Worm (Caenorhabditis elegans) whole organism, young adult: ENCODE data around the gene daao-1.

Experiments used
- B0261.1 ChIP-seq: sonication (generic microtip); optimal IDR thresholded peaks from 2 replicates; lab custom pipeline; 2016; ENCODE audit warnings: mild to moderate bottlenecking, missing genetic modification characterization, moderate library complexity, missing compliant biosample characterization
- F10E7.11 ChIP-seq: sonication (generic microtip); optimal IDR thresholded peaks from 2 replicates; lab custom pipeline; 2017; ENCODE audit warnings: mild to moderate bottlenecking, missing genetic modification characterization, moderate library complexity, missing compliant biosample characterization
- F37B4.10 ChIP-seq: fragments of 200-800 bp; sonication (Bioruptor generic); IDR thresholded peaks from 2 replicates; pipeline ENCODE4 v1.3.6; 2022; ENCODE audit warnings: missing genetic modification characterization, missing compliant biosample characterization
- F52B5.7 ChIP-seq: sonication (generic microtip); optimal IDR thresholded peaks from 2 replicates; lab custom pipeline; 2016; ENCODE audit warnings: mild to moderate bottlenecking, missing genetic modification characterization, missing compliant biosample characterization
- F55B11.4 ChIP-seq: sonication (generic microtip); optimal IDR thresholded peaks from 2 replicates; lab custom pipeline; 2016; ENCODE audit warnings: missing compliant biosample characterization, missing genetic modification characterization, borderline replicate concordance; ENCODE audit not compliant: insufficient read depth
- K11D2.4 ChIP-seq: fragments of 200-800 bp; sonication (Bioruptor generic); IDR thresholded peaks from 2 replicates; pipeline ENCODE4 v1.3.6; 2022; ENCODE audit warnings: missing genetic modification reagents, missing genetic modification characterization, missing compliant biosample characterization
- Y56A3A.18 ChIP-seq: fragments of 200-800 bp; sonication (Bioruptor generic); IDR thresholded peaks from 2 replicates; pipeline ENCODE4 v1.3.6; 2022; ENCODE audit warnings: missing genetic modification reagents, missing genetic modification characterization, missing compliant biosample characterization
- Y67H2A.10 ChIP-seq: fragments of 200-800 bp; sonication (Bioruptor generic); conservative IDR thresholded peaks from 2 replicates; pipeline ENCODE4 v1.3.6; 2022; ENCODE audit warnings: missing genetic modification reagents, missing genetic modification characterization, missing compliant biosample characterization
- Y79H2A.3 ChIP-seq: fragments of 200-800 bp; sonication (Bioruptor generic); conservative IDR thresholded peaks from 2 replicates; pipeline ENCODE4 v1.3.6; 2022; ENCODE audit warnings: missing genetic modification reagents, missing genetic modification characterization, missing compliant biosample characterization
- akir-1 ChIP-seq: fragments of 200-800 bp; sonication (Bioruptor generic); optimal IDR thresholded peaks from 2 replicates; lab custom pipeline; 2018; ENCODE audit warnings: mild to moderate bottlenecking, missing genetic modification characterization, moderate library complexity, missing compliant biosample characterization
- atf-7 ChIP-seq: sonication (generic microtip); optimal IDR thresholded peaks from 2 replicates; lab custom pipeline; 2017; ENCODE audit warnings: mild to moderate bottlenecking, missing genetic modification characterization, missing compliant biosample characterization
- athp-1 ChIP-seq: sonication (generic microtip); optimal IDR thresholded peaks from 2 replicates; lab custom pipeline; 2017; ENCODE audit warnings: mild to moderate bottlenecking, missing genetic modification characterization, missing compliant biosample characterization
- attf-5 ChIP-seq: fragments of 200-800 bp; sonication (Bioruptor generic); optimal IDR thresholded peaks from 2 replicates; lab custom pipeline; 2018; ENCODE audit warnings: mild to moderate bottlenecking, missing genetic modification characterization, missing compliant biosample characterization
- cebp-1 ChIP-seq, 2 experiments: fragments of 200-800 bp in 1 of 2; sonication (Bioruptor generic) in 1 of 2; sonication (generic microtip) in 1 of 2; IDR thresholded peaks in 1 of 2; optimal IDR thresholded peaks in 1 of 2; 2 replicates each; pipeline versions ENCODE4 v1.3.6 to Lab custom; 2017 to 2022; ENCODE audit warnings: missing compliant biosample characterization in 2 of 2, missing genetic modification characterization in 2 of 2, mild to moderate bottlenecking in 1 of 2, missing genetic modification reagents in 1 of 2, moderate library complexity in 1 of 2
- cebp-2 ChIP-seq: fragments of 200-800 bp; sonication (Bioruptor generic); IDR thresholded peaks from 2 replicates; pipeline ENCODE4 v1.3.6; 2022; ENCODE audit warnings: missing genetic modification characterization, missing compliant biosample characterization
- ceh-40 ChIP-seq: fragments of 200-800 bp; sonication (Bioruptor generic); IDR thresholded peaks from 2 replicates; pipeline ENCODE4 v1.3.6; 2022; ENCODE audit warnings: missing genetic modification characterization, missing compliant biosample characterization
- die-1 ChIP-seq: sonication (generic microtip); optimal IDR thresholded peaks from 2 replicates; lab custom pipeline; 2016; ENCODE audit warnings: missing genotype, mild to moderate bottlenecking, missing genetic modification characterization, missing compliant biosample characterization
- dpff-1 ChIP-seq: sonication (generic microtip); optimal IDR thresholded peaks from 2 replicates; lab custom pipeline; 2017; ENCODE audit warnings: mild to moderate bottlenecking, missing genetic modification characterization, missing compliant biosample characterization
- egl-44 ChIP-seq: fragments of 200-800 bp; sonication (Bioruptor generic); IDR thresholded peaks from 2 replicates; pipeline ENCODE4 v1.3.6; 2022; ENCODE audit warnings: missing genetic modification reagents, missing genetic modification characterization, missing compliant biosample characterization
- ets-4 ChIP-seq: fragments of 200-800 bp; sonication (Bioruptor generic); optimal IDR thresholded peaks from 2 replicates; lab custom pipeline; 2018; ENCODE audit warnings: mild to moderate bottlenecking, missing genetic modification characterization, missing compliant biosample characterization
- gei-17 ChIP-seq: fragments of 200-800 bp; sonication (Bioruptor generic); optimal IDR thresholded peaks from 2 replicates; lab custom pipeline; 2018; ENCODE audit warnings: mild to moderate bottlenecking, missing genetic modification characterization, missing compliant biosample characterization
- hlh-26 ChIP-seq: fragments of 200-800 bp; sonication (Bioruptor generic); conservative IDR thresholded peaks from 2 replicates; pipeline ENCODE4 v1.3.6; 2022; ENCODE audit warnings: missing genetic modification reagents, missing genetic modification characterization, missing compliant biosample characterization
- hrde-1 ChIP-seq: sonication (generic microtip); optimal IDR thresholded peaks from 2 replicates; lab custom pipeline; 2016; ENCODE audit warnings: missing genetic modification characterization, mild to moderate bottlenecking, missing compliant biosample characterization, moderate library complexity, missing genotype, missing genetic modification reagents, borderline replicate concordance
- let-607 ChIP-seq, 2 experiments: fragments of 200-800 bp in 1 of 2; sonication (Bioruptor generic) in 1 of 2; sonication (generic microtip) in 1 of 2; optimal IDR thresholded peaks; 2 replicates each; lab custom pipeline; 2016 to 2018; ENCODE audit warnings: mild to moderate bottlenecking in 2 of 2, missing compliant biosample characterization in 2 of 2, missing genetic modification characterization in 2 of 2, moderate library complexity in 2 of 2, missing genotype in 1 of 2
- lin-26 ChIP-seq: fragments of 200-800 bp; sonication (Bioruptor generic); IDR thresholded peaks from 2 replicates; pipeline ENCODE4 v1.3.6; 2022; ENCODE audit warnings: missing genetic modification reagents, missing genetic modification characterization, missing compliant biosample characterization
- lin-35 ChIP-seq, 3 experiments: fragments of 150-350 bp in 2 of 3; sonication (generic microtip) in 1 of 3; optimal IDR thresholded peaks; 2 replicates each; lab custom pipeline; 2014 to 2018; ENCODE audit warnings: missing biosample characterization in 3 of 3, missing genetic modification characterization in 3 of 3, missing genetic modification reagents in 3 of 3
- lin-54 ChIP-seq: fragments of 200-800 bp; sonication (Bioruptor generic); optimal IDR thresholded peaks from 2 replicates; lab custom pipeline; 2018; ENCODE audit warnings: mild to moderate bottlenecking, missing genetic modification characterization, missing compliant biosample characterization
- lsy-27 ChIP-seq: sonication (generic microtip); optimal IDR thresholded peaks from 2 replicates; lab custom pipeline; 2017; ENCODE audit warnings: missing genetic modification characterization, mild to moderate bottlenecking, missing compliant biosample characterization, antibody characterized with exemption, missing genotype, borderline replicate concordance; ENCODE audit not compliant: insufficient read depth
- mcd-1 ChIP-seq: fragments of 200-800 bp; sonication (Bioruptor generic); IDR thresholded peaks from 2 replicates; pipeline ENCODE4 v1.3.6; 2022; ENCODE audit warnings: missing genetic modification reagents, missing genetic modification characterization, missing compliant biosample characterization
- mxl-1 ChIP-seq: sonication (generic microtip); optimal IDR thresholded peaks from 2 replicates; lab custom pipeline; 2016; ENCODE audit warnings: missing genetic modification characterization, missing compliant biosample characterization
- nfyb-1 ChIP-seq: fragments of 200-800 bp; sonication (Bioruptor generic); IDR thresholded peaks from 2 replicates; pipeline ENCODE4 v1.3.6; 2022; ENCODE audit warnings: missing genetic modification reagents, missing genetic modification characterization, missing compliant biosample characterization
- nhr-120 ChIP-seq: fragments of 200-800 bp; sonication (Bioruptor generic); IDR thresholded peaks from 2 replicates; pipeline ENCODE4 v1.3.6; 2022; ENCODE audit warnings: missing genetic modification characterization, missing compliant biosample characterization
- nhr-179 ChIP-seq: sonication (generic microtip); optimal IDR thresholded peaks from 2 replicates; lab custom pipeline; 2016; ENCODE audit warnings: mild to moderate bottlenecking, missing genetic modification characterization, missing compliant biosample characterization
- nhr-80 ChIP-seq: sonication (generic microtip); optimal IDR thresholded peaks from 2 replicates; lab custom pipeline; 2016; ENCODE audit warnings: missing genetic modification characterization, missing compliant biosample characterization
- rcor-1 ChIP-seq: fragments of 200-800 bp; sonication (Bioruptor generic); IDR thresholded peaks from 2 replicates; pipeline ENCODE4 v1.3.6; 2022; ENCODE audit warnings: missing genetic modification reagents, missing genetic modification characterization, missing compliant biosample characterization
- snpc-1.3 ChIP-seq: sonication (generic microtip); optimal IDR thresholded peaks from 2 replicates; lab custom pipeline; 2017; ENCODE audit warnings: missing genetic modification characterization, mild to moderate bottlenecking, missing compliant biosample characterization, antibody characterized with exemption, moderate library complexity, missing genotype, missing genetic modification reagents; ENCODE audit not compliant: insufficient read depth
- snpc-3.4 ChIP-seq: sonication (generic microtip); optimal IDR thresholded peaks from 2 replicates; lab custom pipeline; 2017; ENCODE audit warnings: missing genetic modification characterization, mild to moderate bottlenecking, missing compliant biosample characterization, antibody characterized with exemption, moderate library complexity, missing genotype, missing genetic modification reagents
- somi-1 ChIP-seq: fragments of 200-800 bp; sonication (Bioruptor generic); optimal IDR thresholded peaks from 2 replicates; lab custom pipeline; 2018; ENCODE audit warnings: mild to moderate bottlenecking, missing genetic modification characterization, missing compliant biosample characterization
- sptf-2 ChIP-seq: fragments of 200-800 bp; sonication (Bioruptor generic); optimal IDR thresholded peaks from 2 replicates; lab custom pipeline; 2018; ENCODE audit warnings: mild to moderate bottlenecking, missing genetic modification characterization, missing compliant biosample characterization
- tbp1 ChIP-seq: fragments of 200-800 bp; sonication (Bioruptor generic); optimal IDR thresholded peaks from 2 replicates; lab custom pipeline; 2018; ENCODE audit warnings: mild to moderate bottlenecking, missing genetic modification characterization, missing compliant biosample characterization
- tbx-9 ChIP-seq: sonication (generic microtip); optimal IDR thresholded peaks from 2 replicates; lab custom pipeline; 2016; ENCODE audit warnings: borderline replicate concordance, missing genetic modification characterization, inconsistent platforms, missing compliant biosample characterization
- unc-130 ChIP-seq: sonication (generic microtip); optimal IDR thresholded peaks from 2 replicates; lab custom pipeline; 2016; ENCODE audit warnings: missing genetic modification reagents, missing genetic modification characterization, missing compliant biosample characterization
- xnd-1 ChIP-seq: sonication (generic microtip); optimal IDR thresholded peaks from 2 replicates; lab custom pipeline; 2016; ENCODE audit warnings: missing genotype, missing genetic modification reagents, missing genetic modification characterization, missing compliant biosample characterization
- zfh-2 ChIP-seq: fragments of 200-800 bp; sonication (Bioruptor generic); conservative IDR thresholded peaks from 2 replicates; pipeline ENCODE4 v1.3.6; 2022; ENCODE audit warnings: missing genetic modification reagents, missing genetic modification characterization, missing compliant biosample characterization
- ztf-22 ChIP-seq: fragments of 200-800 bp; sonication (Bioruptor generic); optimal IDR thresholded peaks from 2 replicates; lab custom pipeline; 2018; ENCODE audit warnings: mild to moderate bottlenecking, missing genetic modification characterization, moderate library complexity, missing compliant biosample characterization
- ztf-28 ChIP-seq: fragments of 200-800 bp; sonication (Bioruptor generic); IDR thresholded peaks from 2 replicates; pipeline ENCODE4 v1.3.6; 2022; ENCODE audit warnings: missing genetic modification reagents, missing genetic modification characterization, missing compliant biosample characterization
- ztf-6 ChIP-seq: fragments of 200-800 bp; sonication (Bioruptor generic); IDR thresholded peaks from 2 replicates; pipeline ENCODE4 v1.3.6; 2022; ENCODE audit warnings: missing genetic modification reagents, missing genetic modification characterization, missing compliant biosample characterization

The daao-1 gene

ce11 chrIV:2599634-2600033, 14.4 kb upstream of the daao-1 start (continued):
- TF ChIP-seq somi-1 (peak; percentile 44), egl-44 (no peak), akir-1 (GFP tag; lab: Kevin White, UChicago) (no peak), Y79H2A.3 (GFP tag; lab: Robert Waterston, UW) (no peak), nhr-179 (tag; lab: Kevin White, UChicago) (no peak), hrde-1 (no peak), ztf-6 (GFP tag; lab: Robert Waterston, UW) (no peak), tbx-9 (tag; lab: Kevin White, UChicago) (no peak), xnd-1 (tag; lab: Kevin White, UChicago) (no peak), ets-4 (GFP tag; lab: Kevin White, UChicago) (no peak), lin-26 (GFP tag; lab: Robert Waterston, UW) (0 out of 2 replicates have a peak, but pooled peaks have one; percentile 37), lsy-27 (tag; lab: Kevin White, UChicago) (no peak), lin-54 (GFP tag; lab: Kevin White, UChicago) (peak; percentile 43), K11D2.4 (GFP tag; lab: Robert Waterston, UW) (peak; percentile 60; the same call in 1 of the 2 replicates), cebp-1 (GFP tag; IDR thresholded peaks at IDR 0.05; lab: Robert Waterston, UW) (peak; percentile 58; the same call in 1 of the 2 replicates), cebp-1 (tag; optimal IDR thresholded peaks at IDR 0.05; lab: Kevin White, UChicago) (peak; percentile 75), zfh-2 (peak; percentile 60), die-1 (no peak), rcor-1 (GFP tag; lab: Robert Waterston, UW) (no peak), F37B4.10 (GFP tag; lab: Robert Waterston, UW) (no peak), nhr-120 (no peak), let-607 (tag; optimal IDR thresholded peaks at IDR 0.05; lab: Kevin White, UChicago) (no peak), sptf-2 (GFP tag; lab: Kevin White, UChicago) (no peak), snpc-1.3 (tag; lab: Kevin White, UChicago) (no peak), hlh-26 (GFP tag; lab: Robert Waterston, UW) (no peak), Y67H2A.10 (no peak), gei-17 (GFP tag; lab: Kevin White, UChicago) (no peak), unc-130 (GFP tag; lab: Kevin White, UChicago) (no peak), atf-7 (tag; lab: Kevin White, UChicago) (no peak), mxl-1 (tag; lab: Kevin White, UChicago) (no peak), ztf-28 (GFP tag; lab: Robert Waterston, UW) (no peak), F55B11.4 (no peak), nhr-80 (tag; lab: Kevin White, UChicago) (peak; percentile 73), snpc-3.4 (no peak), B0261.1 (tag; lab: Kevin White, UChicago) (no peak), tbp1 (peak; percentile 41), F10E7.11 (tag; lab: Kevin White, UChicago) (no peak), attf-5 (GFP tag; lab: Kevin White, UChicago) (peak; percentile 85), cebp-2 (no peak), Y56A3A.18 (GFP tag; lab: Robert Waterston, UW) (no peak), ceh-40 (GFP tag; lab: Robert Waterston, UW) (no peak), F52B5.7 (tag; lab: Kevin White, UChicago) (no peak), athp-1 (tag; lab: Kevin White, UChicago) (no peak), nfyb-1 (GFP tag; lab: Robert Waterston, UW) (peak; percentile 60; the same call in 1 of the 2 replicates), dpff-1 (tag; lab: Kevin White, UChicago) (no peak), mcd-1 (GFP tag; lab: Robert Waterston, UW) (peak; percentile 70), ztf-22 (no peak), lin-35 (GFP tag; optimal IDR thresholded peaks at IDR 0.05; lab: Kevin White, UChicago) (peak in 1 of 3 experiments; percentile 52)
